Fruit fly (Drosophila melanogaster): ENCODE measurements around the gene CG6729.

Gene CG6729

DNA sequence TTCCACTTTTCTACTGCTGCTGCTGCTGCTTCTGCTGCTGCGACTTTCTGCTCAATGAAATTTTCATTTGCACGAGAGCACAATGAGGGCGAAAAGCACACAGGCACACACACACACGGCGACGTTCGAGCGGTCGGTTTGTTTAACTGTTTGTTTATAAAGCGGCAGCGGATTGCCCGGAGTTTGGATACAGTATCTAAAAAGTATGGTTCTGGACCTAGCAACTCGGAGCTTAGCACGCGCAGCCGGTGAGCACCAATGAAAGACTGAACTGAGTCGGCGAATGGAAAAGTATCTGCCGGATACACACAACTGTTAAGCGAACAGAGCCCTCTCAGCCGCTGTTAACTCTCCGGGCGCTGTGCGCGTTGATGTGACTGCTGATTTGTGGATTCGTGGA is 12.3 kb upstream of the CG6729 start, which contains the start of gene CG17124 (continued):
- no peak for TF ChIP-seq ham (GFP tag; IDR thresholded peaks at IDR 0.05)
- no peak for TF ChIP-seq tup (GFP tag; optimal IDR thresholded peaks at IDR 0.05)
- no peak for TF ChIP-seq nmo (GFP tag; optimal IDR thresholded peaks at IDR 0.05)
- no peak for TF ChIP-seq mam (GFP tag; optimal IDR thresholded peaks at IDR 0.05)
- no peak for TF ChIP-seq CG16813 (GFP tag; IDR thresholded peaks at IDR 0.05; ENCODE audit: partially characterized antibody)
- TF ChIP-seq CG8359 (GFP tag; optimal IDR thresholded peaks at IDR 0.05; ENCODE audit: borderline replicate concordance): no peak
- TF ChIP-seq CG11456 (GFP tag; IDR thresholded peaks at IDR 0.05): 0 out of 3 replicates have a peak, but pooled peaks have one; percentile 52
- peak; percentile 43 for TF ChIP-seq Meics (GFP tag; optimal IDR thresholded peaks at IDR 0.05)
- TF ChIP-seq NC2α (GFP tag; optimal IDR thresholded peaks at IDR 0.05): no peak
- no peak for TF ChIP-seq CG10274 (GFP tag; optimal IDR thresholded peaks at IDR 0.05)
- TF ChIP-seq CG18011 (GFP tag; optimal IDR thresholded peaks at IDR 0.05): no peak
- no peak for TF ChIP-seq Fer2 (tag; optimal IDR thresholded peaks at IDR 0.05)
- TF ChIP-seq CG11398 (GFP tag; optimal IDR thresholded peaks at IDR 0.05): peak; percentile 9
- peak; percentile 22 for TF ChIP-seq Mad (GFP tag; optimal IDR thresholded peaks at IDR 0.05)
- no peak for TF ChIP-seq CG17361 (GFP tag; IDR thresholded peaks at IDR 0.05)
- no peak for TF ChIP-seq MESR4 (GFP tag; optimal IDR thresholded peaks at IDR 0.05)
- TF ChIP-seq CG12769 (tag; optimal IDR thresholded peaks at IDR 0.05): peak; percentile 77
- no peak for TF ChIP-seq klu (GFP tag; IDR thresholded peaks at IDR 0.05)
- no peak for TF ChIP-seq Ravus (GFP tag; IDR thresholded peaks at IDR 0.05)
- no peak for TF ChIP-seq Abd-B (GFP tag; optimal IDR thresholded peaks at IDR 0.05)
- TF ChIP-seq Rfx (GFP tag; IDR thresholded peaks at IDR 0.05): peak; percentile 51; the same call in 1 of the 2 replicates
- no peak for TF ChIP-seq sisA (GFP tag; IDR thresholded peaks at IDR 0.05)
- TF ChIP-seq Mes4 (GFP tag; optimal IDR thresholded peaks at IDR 0.05): no peak
- no peak for TF ChIP-seq toy (GFP tag; IDR thresholded peaks at IDR 0.05)
- peak; percentile 45 for TF ChIP-seq mirr (GFP tag; optimal IDR thresholded peaks at IDR 0.05)
- no peak for TF ChIP-seq pan (optimal IDR thresholded peaks at IDR 0.05)
- peak in 1 of 2 experiments; percentile 48 for TF ChIP-seq pan (GFP tag; optimal IDR thresholded peaks at IDR 0.05 in 1 of 2, IDR thresholded peaks at IDR 0.05 in 1 of 2)
- TF ChIP-seq oc (tag; optimal IDR thresholded peaks at IDR 0.05): peak; percentile 44
- TF ChIP-seq CG1529 (GFP tag; optimal IDR thresholded peaks at IDR 0.05): peak; percentile 7
- TF ChIP-seq dan (GFP tag; IDR thresholded peaks at IDR 0.05): no peak
- no peak for TF ChIP-seq Bteb2 (GFP tag; optimal IDR thresholded peaks at IDR 0.05)
- peak; percentile 91 for TF ChIP-seq Med (GFP tag)
- TF ChIP-seq Hand (GFP tag; optimal IDR thresholded peaks at IDR 0.05): peak; percentile 19
- no peak for TF ChIP-seq gcm2 (GFP tag; optimal IDR thresholded peaks at IDR 0.05)
- no peak for TF ChIP-seq Dad (GFP tag; optimal IDR thresholded peaks at IDR 0.05)
- TF ChIP-seq crc (GFP tag; optimal IDR thresholded peaks at IDR 0.05): no peak
- no peak for TF ChIP-seq CG8089 (GFP tag; optimal IDR thresholded peaks at IDR 0.05)
- TF ChIP-seq Sry-δ (GFP tag; optimal IDR thresholded peaks at IDR 0.05): peak; percentile 1
- TF ChIP-seq cg (GFP tag; optimal IDR thresholded peaks at IDR 0.05): peak; percentile 46
- TF ChIP-seq CG15269 (tag; optimal IDR thresholded peaks at IDR 0.05): peak; percentile 20
- TF ChIP-seq CG18599 (GFP tag; optimal IDR thresholded peaks at IDR 0.05): peak; percentile 51
- TF ChIP-seq CG33557 (GFP tag; optimal IDR thresholded peaks at IDR 0.05): peak; percentile 1
- 0 out of 2 replicates have a peak, but pooled peaks have one; percentile 6 for TF ChIP-seq cas (GFP tag; IDR thresholded peaks at IDR 0.05)
- no peak for TF ChIP-seq ab (GFP tag; optimal IDR thresholded peaks at IDR 0.05)
- peak; percentile 4 for TF ChIP-seq org-1 (GFP tag; optimal IDR thresholded peaks at IDR 0.05)
- no peak for TF ChIP-seq Atf3 (GFP tag; optimal IDR thresholded peaks at IDR 0.05)
- peak in 1 of 2 experiments; percentile 14 for TF ChIP-seq dpn (GFP tag; optimal IDR thresholded peaks at IDR 0.05)
- no peak for TF ChIP-seq CG7786 (GFP tag; optimal IDR thresholded peaks at IDR 0.05)
- TF ChIP-seq CG33213 (GFP tag; optimal IDR thresholded peaks at IDR 0.05): no peak
- TF ChIP-seq CG12071 (GFP tag; optimal IDR thresholded peaks at IDR 0.05): peak; percentile 56
- TF ChIP-seq corto (GFP tag; optimal IDR thresholded peaks at IDR 0.05): no peak
- peak; percentile 13 for TF ChIP-seq run (tag; optimal IDR thresholded peaks at IDR 0.05)

Measured in whole organism, embryonic.